Fruit fly (Drosophila melanogaster) whole organism, pupa: ENCODE results near the gene CG31493.
A peak's percentile ranks its signal among the peaks of the same experiment; 100 is the strongest.

Experiments
- CG10348 ChIP-seq: fragments of 200-800 bp; sonication (Bioruptor generic); IDR thresholded peaks from 2 replicates; pipeline ENCODE4 v1.3.6; 2022; ENCODE audit warnings: missing biosample characterization, missing genetic modification characterization
- CG12605 ChIP-seq: fragments of 200-800 bp; sonication (Bioruptor generic); IDR thresholded peaks from 2 replicates; pipeline ENCODE4 v1.3.6; 2022; ENCODE audit warnings: missing biosample characterization, missing genetic modification characterization
- CG13204 ChIP-seq: fragments of 200-800 bp; sonication (Bioruptor generic); optimal IDR thresholded peaks from 2 replicates; lab custom pipeline; 2018; ENCODE audit warnings: missing biosample characterization, mild to moderate bottlenecking, missing genetic modification characterization, moderate library complexity
- CG14655 ChIP-seq: fragments of 200-800 bp; sonication (Bioruptor generic); optimal IDR thresholded peaks from 3 replicates; lab custom pipeline; 2017; ENCODE audit warnings: mild to moderate bottlenecking, missing biosample characterization, missing genetic modification reagents, missing genetic modification characterization
- CG15710 ChIP-seq: fragments of 200-800 bp; sonication (Bioruptor generic); optimal IDR thresholded peaks from 2 replicates; lab custom pipeline; 2018; ENCODE audit warnings: missing biosample characterization, mild to moderate bottlenecking, missing genetic modification characterization, moderate library complexity
- CG17806 ChIP-seq: fragments of 200-800 bp; sonication (Bioruptor generic); optimal IDR thresholded peaks from 2 replicates; lab custom pipeline; 2018; ENCODE audit warnings: missing biosample characterization, mild to moderate bottlenecking, missing genetic modification characterization, moderate library complexity
- CG32121 ChIP-seq: fragments of 200-800 bp; sonication (Bioruptor generic); IDR thresholded peaks from 2 replicates; pipeline ENCODE4 v1.3.6; 2022; ENCODE audit warnings: missing biosample characterization, missing genetic modification characterization
- CG34367 ChIP-seq: fragments of 200-800 bp; sonication (Bioruptor generic); optimal IDR thresholded peaks from 2 replicates; lab custom pipeline; 2018; ENCODE audit warnings: missing biosample characterization, mild to moderate bottlenecking, missing genetic modification characterization
- CG4496 ChIP-seq: fragments of 200-800 bp; sonication (Bioruptor generic); IDR thresholded peaks from 3 replicates; pipeline ENCODE4 v1.3.6; 2022; ENCODE audit warnings: missing biosample characterization, missing genetic modification characterization
- CG8159 ChIP-seq: fragments of 200-800 bp; sonication (Bioruptor generic); optimal IDR thresholded peaks from 3 replicates; lab custom pipeline; 2018; ENCODE audit warnings: missing biosample characterization, mild to moderate bottlenecking, missing genetic modification characterization, moderate library complexity
- CG8301 ChIP-seq: fragments of 200-800 bp; sonication (Bioruptor generic); optimal IDR thresholded peaks from 2 replicates; lab custom pipeline; 2018; ENCODE audit warnings: missing biosample characterization, mild to moderate bottlenecking, missing genetic modification characterization
- CG9948 ChIP-seq: fragments of 200-800 bp; sonication (Bioruptor generic); optimal IDR thresholded peaks from 2 replicates; lab custom pipeline; 2018; ENCODE audit warnings: missing biosample characterization, mild to moderate bottlenecking, missing genetic modification characterization, moderate library complexity
- D1 ChIP-seq: fragments of 200-800 bp; sonication (Bioruptor generic); optimal IDR thresholded peaks from 2 replicates; lab custom pipeline; 2018; ENCODE audit warnings: missing biosample characterization, mild to moderate bottlenecking, missing genetic modification characterization, moderate library complexity
- EcR ChIP-seq: fragments of 200-800 bp; sonication (Bioruptor generic); optimal IDR thresholded peaks from 3 replicates; lab custom pipeline; 2019; ENCODE audit warnings: missing biosample characterization, missing genetic modification characterization, mild to moderate bottlenecking, moderate library complexity, missing genetic modification reagents
- Ets98B ChIP-seq: fragments of 200-800 bp; sonication (Bioruptor generic); IDR thresholded peaks from 2 replicates; pipeline ENCODE4 v1.3.6; 2022; ENCODE audit warnings: missing biosample characterization, missing genetic modification characterization
- Pif1A ChIP-seq: fragments of 200-800 bp; sonication (Bioruptor generic); optimal IDR thresholded peaks from 3 replicates; lab custom pipeline; 2016; ENCODE audit warnings: missing biosample characterization, missing genetic modification characterization
- Pif1B ChIP-seq: fragments of 200-800 bp; sonication (Bioruptor generic); optimal IDR thresholded peaks from 3 replicates; lab custom pipeline; 2016; ENCODE audit warnings: missing biosample characterization, missing genetic modification characterization
- Snoo ChIP-seq: fragments of 200-800 bp; sonication (Bioruptor generic); optimal IDR thresholded peaks from 3 replicates; lab custom pipeline; 2017; ENCODE audit warnings: missing biosample characterization, mild to moderate bottlenecking, missing genetic modification characterization, inconsistent platforms
- fd96Ca ChIP-seq: fragments of 200-800 bp; sonication (Bioruptor generic); IDR thresholded peaks from 3 replicates; pipeline ENCODE4 v1.3.6; 2022; ENCODE audit warnings: missing biosample characterization, missing genetic modification characterization
- gl ChIP-seq: fragments of 200-800 bp; sonication (Bioruptor generic); optimal IDR thresholded peaks from 2 replicates; lab custom pipeline; 2018; ENCODE audit warnings: missing biosample characterization, mild to moderate bottlenecking, missing genetic modification characterization
- rn ChIP-seq: fragments of 200-800 bp; sonication (Bioruptor generic); IDR thresholded peaks from 2 replicates; pipeline ENCODE4 v1.3.6; 2022; ENCODE audit warnings: missing biosample characterization, missing genetic modification characterization

CG31493 gene

DNA sequence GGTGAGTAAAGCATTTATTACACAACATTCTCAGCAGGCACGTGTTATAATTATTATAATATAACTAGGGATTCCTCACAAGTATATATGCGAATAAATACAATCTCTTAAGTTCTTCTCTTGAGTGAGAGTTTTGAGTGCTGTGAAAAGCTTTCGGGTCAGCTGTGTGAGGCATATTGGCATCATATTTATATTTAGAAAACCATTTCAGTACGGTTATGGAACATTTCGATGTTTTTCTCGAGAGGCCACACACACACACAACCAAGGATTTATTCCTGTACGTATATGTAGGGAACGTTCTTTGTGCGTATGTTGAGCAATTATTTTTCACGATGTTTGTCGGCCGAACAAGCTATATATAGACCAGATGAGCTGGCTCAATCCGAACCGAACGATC is 18.4 kb upstream of the CG31493 start:
- TF ChIP-seq D1 (tag; lab: Kevin White, UChicago) (no peak), fd96Ca (no peak), CG12605 (GFP tag; lab: Robert Waterston, UW) (no peak), CG4496 (no peak), CG10348 (no peak), CG34367 (no peak), CG8301 (tag; lab: Kevin White, UChicago) (no peak), CG8159 (tag; lab: Kevin White, UChicago) (no peak), gl (tag; lab: Kevin White, UChicago) (no peak), Snoo (tag; lab: Kevin White, UChicago) (no peak), Pif1A (GFP tag; lab: Kevin White, UChicago) (no peak), EcR (GFP tag; lab: Kevin White, UChicago) (no peak), rn (no peak), Pif1B (GFP tag; lab: Kevin White, UChicago) (no peak), CG9948 (tag; lab: Kevin White, UChicago) (no peak), CG17806 (tag; lab: Kevin White, UChicago) (no peak), Ets98B (GFP tag; lab: Robert Waterston, UW) (no peak), CG32121 (GFP tag; lab: Robert Waterston, UW) (no peak), CG15710 (tag; lab: Kevin White, UChicago) (no peak)

DNA sequence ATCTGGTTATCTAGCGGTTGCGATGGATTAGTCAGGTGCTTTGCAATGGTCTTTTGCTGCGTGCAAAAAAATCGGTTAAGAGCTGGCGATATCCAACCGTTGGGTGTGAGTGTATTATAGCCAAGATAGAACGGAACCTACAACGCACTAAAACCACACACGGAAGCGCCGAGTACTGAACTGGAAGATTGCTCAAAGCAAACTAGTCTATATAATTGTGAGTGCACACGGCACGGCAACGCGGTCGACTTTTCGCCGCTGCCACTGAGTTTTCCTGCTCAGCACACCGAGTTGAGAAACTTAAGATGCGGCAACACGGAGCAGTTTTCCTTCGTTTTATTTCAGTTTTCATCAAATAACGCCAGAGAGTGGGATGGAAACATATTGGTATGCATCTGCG is 14.8 kb upstream of the CG31493 start:
- TF ChIP-seq CG8301 (tag; lab: Kevin White, UChicago) (no peak), CG34367 (no peak), Pif1A (GFP tag; lab: Kevin White, UChicago) (no peak), CG15710 (tag; lab: Kevin White, UChicago) (no peak)

DNA sequence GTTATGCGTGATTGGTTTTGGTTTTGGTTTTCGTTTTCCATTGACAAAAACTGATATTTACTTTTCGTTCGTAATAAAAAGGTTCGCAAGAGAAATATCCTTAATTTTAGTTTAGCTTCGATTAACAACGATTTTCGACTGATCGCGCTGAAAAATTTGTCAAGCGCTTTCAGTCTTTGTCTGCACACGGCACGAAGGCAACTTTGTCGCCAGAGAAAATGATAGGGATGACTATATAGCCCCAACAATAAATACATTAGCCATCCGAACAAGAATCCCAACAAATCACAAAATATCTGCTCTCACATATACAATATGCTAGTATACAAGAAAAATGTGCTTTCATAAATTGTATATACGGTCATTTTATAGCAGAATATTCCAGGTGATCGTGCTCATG is 13.8 kb upstream of the CG31493 start, which contains the start of gene Mlp84B:
Gene Mlp84B, minus strand, starts transcription at position 143 of the 400 bp plus-strand sequence.
- TF ChIP-seq Pif1B (GFP tag; lab: Kevin White, UChicago) (no peak), CG32121 (GFP tag; lab: Robert Waterston, UW) (no peak), CG8159 (tag; lab: Kevin White, UChicago) (no peak), Snoo (tag; lab: Kevin White, UChicago) (no peak), CG12605 (GFP tag; lab: Robert Waterston, UW) (no peak), gl (tag; lab: Kevin White, UChicago) (no peak), CG15710 (tag; lab: Kevin White, UChicago) (no peak), fd96Ca (no peak), CG8301 (tag; lab: Kevin White, UChicago) (no peak)

dm6 chr3R:7122172-7123072 is 8.9 kb upstream of the CG31493 start:
- TF ChIP-seq EcR (GFP tag; lab: Kevin White, UChicago) (peak; percentile 94), CG4496 (0 out of 3 replicates have a peak, but pooled peaks have one; percentile 6), CG14655 (GFP tag; lab: Kevin White, UChicago) (no peak), CG8301 (tag; lab: Kevin White, UChicago) (no peak)

dm6 chr3R:7123073-7123572 is 8.2 kb upstream of the CG31493 start:
- TF ChIP-seq CG9948 (tag; lab: Kevin White, UChicago) (no peak), CG32121 (GFP tag; lab: Robert Waterston, UW) (0 out of 2 replicates have a peak, but pooled peaks have one; percentile 17)

DNA sequence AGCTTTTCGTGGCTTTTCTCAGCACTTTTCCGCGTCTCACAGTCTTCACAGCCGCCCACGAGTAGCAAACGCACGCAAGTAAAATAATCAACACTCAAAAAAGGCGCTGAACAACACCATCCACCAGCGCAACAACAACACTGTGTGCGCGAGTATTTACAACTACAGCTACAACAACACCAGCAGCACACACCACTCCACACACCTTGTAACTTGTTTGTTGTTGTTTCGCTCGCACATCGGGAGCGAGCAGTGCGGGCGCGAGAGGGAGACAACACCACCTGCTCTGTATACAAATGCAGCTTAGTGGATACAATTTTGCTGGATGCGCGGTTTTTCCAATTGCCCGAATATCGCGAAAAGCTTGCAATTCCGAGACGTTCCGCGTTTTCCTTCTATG is 7.7 kb upstream of the CG31493 start:
- TF ChIP-seq EcR (GFP tag; lab: Kevin White, UChicago) (peak; percentile 74), CG10348 (no peak), CG15710 (tag; lab: Kevin White, UChicago) (no peak), CG32121 (GFP tag; lab: Robert Waterston, UW) (no peak)

DNA sequence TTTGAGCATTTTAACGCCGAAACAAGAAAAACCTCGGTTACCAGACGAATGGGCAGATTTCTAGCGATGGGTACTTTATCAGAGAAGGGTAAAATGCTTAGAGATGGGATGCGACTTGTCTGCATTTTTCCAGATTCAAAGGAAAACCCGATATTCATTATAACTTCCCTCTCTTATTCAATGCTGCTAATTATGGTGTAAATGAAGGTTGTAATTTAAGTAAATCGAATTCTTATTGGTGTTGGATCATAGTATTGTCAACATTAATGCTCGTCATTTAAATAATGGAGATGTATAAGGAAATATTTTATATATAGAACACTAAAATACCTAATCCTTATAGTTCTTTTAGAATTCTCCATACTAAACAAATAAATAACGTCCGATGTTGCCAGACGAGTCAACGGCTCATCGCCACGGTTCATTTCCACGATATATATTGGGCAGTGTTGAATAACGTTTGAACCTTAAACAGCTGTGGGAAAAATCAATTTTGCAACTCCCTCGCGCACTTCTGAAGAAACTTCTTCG is 7.2 kb upstream of the CG31493 start, which contains the start of the genes Alh and CG10098:
Gene Alh, minus strand, starts transcription at position 77 of the 531 bp plus-strand sequence.
Gene CG10098, plus strand, starts transcription at position 440 of the 531 bp plus-strand sequence.
- TF ChIP-seq gl (tag; lab: Kevin White, UChicago): no peak
- peak; percentile 58 for TF ChIP-seq CG8301 (tag; lab: Kevin White, UChicago)
- TF ChIP-seq CG17806 (tag; lab: Kevin White, UChicago): peak; percentile 59
- peak; percentile 57 for TF ChIP-seq Snoo (tag; lab: Kevin White, UChicago)
- TF ChIP-seq D1 (tag; lab: Kevin White, UChicago): no peak
- TF ChIP-seq Pif1A (GFP tag; lab: Kevin White, UChicago): peak; percentile 83
- TF ChIP-seq CG14655 (GFP tag; lab: Kevin White, UChicago): peak; percentile 78
- peak; percentile 45 for TF ChIP-seq Pif1B (GFP tag; lab: Kevin White, UChicago)
- 0 out of 2 replicates have a peak, but pooled peaks have one; percentile 10 for TF ChIP-seq CG12605 (GFP tag; lab: Robert Waterston, UW)
- peak; percentile 77 for TF ChIP-seq CG4496
- peak; percentile 66 for TF ChIP-seq CG9948 (tag; lab: Kevin White, UChicago)
- TF ChIP-seq CG32121 (GFP tag; lab: Robert Waterston, UW): 0 out of 2 replicates have a peak, but pooled peaks have one; percentile 58
- TF ChIP-seq Ets98B (GFP tag; lab: Robert Waterston, UW): peak; percentile 26; the same call in 1 of the 2 replicates
- no peak for TF ChIP-seq CG10348
- TF ChIP-seq CG34367: peak; percentile 49
- TF ChIP-seq CG13204: no peak
- TF ChIP-seq EcR (GFP tag; lab: Kevin White, UChicago): no peak
- peak; percentile 71 for TF ChIP-seq CG8159 (tag; lab: Kevin White, UChicago)
- TF ChIP-seq CG15710 (tag; lab: Kevin White, UChicago): peak; percentile 75
- peak; percentile 64 for TF ChIP-seq rn
- TF ChIP-seq fd96Ca: no peak; the same call in 2 of the 3 replicates
